Worm (Caenorhabditis elegans) whole organism, late embryonic: ENCODE data around the gene pat-4.
"Not testable (repeated sequence)": the region's sequence is repeated elsewhere in the genome, so short reads cannot be mapped to it uniquely, and the experiment has no call there.

Experiments used
- ceh-48 ChIP-seq: sonication (generic microtip); optimal IDR thresholded peaks from 2 replicates; lab custom pipeline; 2016; ENCODE audit warnings: missing genetic modification characterization, inconsistent platforms, missing compliant biosample characterization
- fkh-10 ChIP-seq: fragments of 150-350 bp; optimal IDR thresholded peaks from 2 replicates; lab custom pipeline; 2014; ENCODE audit warnings: missing biosample characterization, missing genetic modification reagents, missing genetic modification characterization
- lim-6 ChIP-seq: sonication (generic microtip); optimal IDR thresholded peaks from 2 replicates; lab custom pipeline; 2016; ENCODE audit warnings: missing genetic modification characterization, missing compliant biosample characterization
- pros-1 ChIP-seq: fragments of 150-350 bp; optimal IDR thresholded peaks from 2 replicates; lab custom pipeline; 2014; ENCODE audit warnings: missing biosample characterization, missing genetic modification reagents, missing genetic modification characterization
- syd-9 ChIP-seq: sonication (generic microtip); optimal IDR thresholded peaks from 2 replicates; lab custom pipeline; 2016; ENCODE audit warnings: mild to moderate bottlenecking, missing genetic modification characterization, moderate library complexity, missing compliant biosample characterization
- tbx-2 ChIP-seq: sonication (generic microtip); optimal IDR thresholded peaks from 2 replicates; lab custom pipeline; 2016; ENCODE audit warnings: missing genetic modification characterization, missing compliant biosample characterization

DNA sequence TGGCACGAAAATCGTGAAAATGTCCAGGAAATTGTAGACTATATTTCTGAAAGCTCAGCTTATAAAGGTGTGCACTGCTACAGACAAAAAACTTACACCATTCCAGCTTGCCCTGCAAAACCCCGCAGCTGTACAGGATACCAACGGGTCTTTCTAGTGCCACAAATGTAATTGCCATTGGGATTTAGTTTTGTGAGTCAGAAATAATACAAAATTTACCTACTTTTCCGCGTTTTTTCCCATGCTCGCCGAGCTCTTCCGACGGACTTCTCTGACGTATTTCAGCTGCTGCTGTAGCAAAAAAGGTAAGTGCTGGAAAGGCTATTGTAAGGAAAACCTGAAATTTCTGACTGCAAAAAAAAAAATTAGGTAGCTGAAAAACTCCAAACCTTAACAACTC, 2.4 kb upstream of the pat-4 start, which contains the start of gene C29F9.8:
- not testable (repeated sequence) for TF ChIP-seq ceh-48 (tag; lab: Kevin White, UChicago); fkh-10 (GFP tag; lab: Kevin White, UChicago); lim-6 (tag; lab: Kevin White, UChicago); syd-9 (tag; lab: Kevin White, UChicago); tbx-2; pros-1 (tag; lab: Kevin White, UChicago)
